Fruit fly (Drosophila melanogaster) whole organism: Measurements from ENCODE around the gene CG3457.

Experiments
- Dll ChIP-seq: fragments of >200 bp; optimal IDR thresholded peaks from 2 replicates; lab custom pipeline; 2017
- psq ChIP-seq: fragments of >200 bp; optimal IDR thresholded peaks from 2 replicates; lab custom pipeline; 2017
- usp ChIP-seq: fragments of >200 bp; optimal IDR thresholded peaks from 2 replicates; lab custom pipeline; 2017; ENCODE audit warnings: missing biosample characterization, missing genetic modification characterization, mixed read lengths

DNA sequence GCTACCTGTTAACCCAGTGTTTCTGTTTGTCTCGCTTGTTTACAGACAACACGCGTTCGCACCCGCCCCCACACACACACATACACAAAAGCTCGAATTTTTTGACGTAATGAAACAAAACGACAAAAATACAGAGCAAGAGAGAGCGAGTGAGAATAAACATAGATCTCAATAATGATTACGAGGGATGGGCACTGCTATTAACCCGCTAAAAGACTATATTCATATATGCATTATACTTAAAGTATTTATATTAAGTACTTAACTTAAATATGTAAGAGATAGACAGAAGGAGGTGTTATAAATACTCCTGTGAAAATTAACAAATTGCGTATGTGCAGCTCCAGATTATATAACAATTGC, 45.8 kb upstream of the CG3457 start:
- TF ChIP-seq psq (no peak), Dll (lab: Kevin White, UChicago) (no peak), usp (GFP tag; lab: Kevin White, UChicago) (no peak)
